Worm (Caenorhabditis elegans) whole organism, L3 larva: ENCODE results near the gene ztf-27.

ENCODE experiments used
- R02D3.7 ChIP-seq: fragments of 150-350 bp; optimal IDR thresholded peaks from 2 replicates; lab custom pipeline; 2014; ENCODE audit warnings: missing biosample characterization, missing genetic modification characterization
- ZK546.5 ChIP-seq: sonication (generic microtip); optimal IDR thresholded peaks from 2 replicates; lab custom pipeline; 2017; ENCODE audit warnings: missing biosample characterization, missing genetic modification characterization
- aly-2 ChIP-seq: fragments of 150-350 bp; optimal IDR thresholded peaks from 2 replicates; lab custom pipeline; 2014; ENCODE audit warnings: missing biosample characterization, missing genetic modification characterization
- ama-1 ChIP-seq: fragments of 150-350 bp; optimal IDR thresholded peaks from 2 replicates; lab custom pipeline; 2018
- ceh-16 ChIP-seq: sonication (generic microtip); optimal IDR thresholded peaks from 2 replicates; lab custom pipeline; 2017; ENCODE audit warnings: missing biosample characterization, missing genetic modification characterization
- ceh-28 ChIP-seq: fragments of 150-350 bp; optimal IDR thresholded peaks from 2 replicates; lab custom pipeline; 2014; ENCODE audit warnings: missing biosample characterization, missing genetic modification reagents, missing genetic modification characterization
- ceh-82 ChIP-seq: fragments of 150-350 bp; optimal IDR thresholded peaks from 2 replicates; lab custom pipeline; 2014; ENCODE audit warnings: missing biosample characterization, missing genetic modification characterization
- ceh-9 ChIP-seq: sonication (generic microtip); optimal IDR thresholded peaks from 2 replicates; lab custom pipeline; 2018; ENCODE audit warnings: missing biosample characterization, missing genetic modification characterization
- daf-12 ChIP-seq: fragments of 150-350 bp; optimal IDR thresholded peaks from 2 replicates; lab custom pipeline; 2014; ENCODE audit warnings: missing biosample characterization, missing genetic modification reagents, missing genetic modification characterization
- egl-27 ChIP-seq: sonication (generic microtip); optimal IDR thresholded peaks from 4 replicates; lab custom pipeline; 2017; ENCODE audit warnings: missing biosample characterization, missing genetic modification reagents, missing genetic modification characterization
- egl-5 ChIP-seq: fragments of 150-350 bp; optimal IDR thresholded peaks from 2 replicates; lab custom pipeline; 2017; ENCODE audit warnings: missing biosample characterization, missing genetic modification reagents, missing genetic modification characterization, inconsistent platforms
- elt-1 ChIP-seq: fragments of 150-350 bp; optimal IDR thresholded peaks from 2 replicates; lab custom pipeline; 2014; ENCODE audit warnings: missing biosample characterization, missing genetic modification characterization
- elt-2 ChIP-seq: sonication (generic microtip); optimal IDR thresholded peaks from 2 replicates; lab custom pipeline; 2016; ENCODE audit warnings: missing genetic modification reagents, mild to moderate bottlenecking, missing genetic modification characterization, missing compliant biosample characterization
- elt-3 ChIP-seq, 3 experiments: fragments of 150-350 bp in 1 of 3; sonication (generic microtip) in 2 of 3; optimal IDR thresholded peaks; 2 replicates in 2 of 3; 4 replicates in 1 of 3; lab custom pipeline; 2014 to 2017; ENCODE audit warnings: missing biosample characterization in 3 of 3, missing genetic modification characterization in 3 of 3
- eor-1 ChIP-seq, 2 experiments: fragments of 150-350 bp; optimal IDR thresholded peaks; 2 replicates each; lab custom pipeline; 2014 to 2018; ENCODE audit warnings: missing biosample characterization in 2 of 2, missing genetic modification characterization in 2 of 2
- fkh-10 ChIP-seq: sonication (generic microtip); optimal IDR thresholded peaks from 2 replicates; lab custom pipeline; 2017; ENCODE audit warnings: missing biosample characterization, missing genetic modification reagents, missing genetic modification characterization
- fkh-2 ChIP-seq: fragments of 150-350 bp; optimal IDR thresholded peaks from 2 replicates; lab custom pipeline; 2014; ENCODE audit warnings: missing biosample characterization, missing genetic modification reagents, missing genetic modification characterization
- fos-1 ChIP-seq: fragments of 150-350 bp; optimal IDR thresholded peaks from 2 replicates; lab custom pipeline; 2014; ENCODE audit warnings: missing biosample characterization, missing genetic modification characterization
- hmg-11 ChIP-seq: sonication (generic microtip); optimal IDR thresholded peaks from 2 replicates; lab custom pipeline; 2016; ENCODE audit warnings: missing genetic modification characterization, missing compliant biosample characterization
- jun-1 ChIP-seq: fragments of 150-350 bp; optimal IDR thresholded peaks from 2 replicates; lab custom pipeline; 2014; ENCODE audit warnings: missing biosample characterization, missing genetic modification reagents, missing genetic modification characterization
- lin-15B ChIP-seq: fragments of 150-350 bp; optimal IDR thresholded peaks from 2 replicates; lab custom pipeline; 2014; ENCODE audit warnings: missing biosample characterization, missing genetic modification characterization
- lin-39 ChIP-seq: fragments of 150-350 bp; optimal IDR thresholded peaks from 2 replicates; lab custom pipeline; 2018; ENCODE audit warnings: missing biosample characterization, missing genetic modification reagents, missing genetic modification characterization
- lsy-12 ChIP-seq: sonication (generic microtip); optimal IDR thresholded peaks from 2 replicates; lab custom pipeline; 2016; ENCODE audit warnings: mild to moderate bottlenecking, missing genetic modification characterization, missing compliant biosample characterization
- mdl-1 ChIP-seq: fragments of 150-350 bp; optimal IDR thresholded peaks from 2 replicates; lab custom pipeline; 2014; ENCODE audit warnings: missing biosample characterization, missing genetic modification characterization
- mml-1 ChIP-seq: fragments of 150-350 bp; sonication (generic microtip); optimal IDR thresholded peaks from 3 replicates; lab custom pipeline; 2014; ENCODE audit warnings: missing biosample characterization, missing genetic modification characterization
- nfya-1 ChIP-seq: sonication (generic microtip); optimal IDR thresholded peaks from 2 replicates; lab custom pipeline; 2017; ENCODE audit warnings: missing genetic modification characterization, mild to moderate bottlenecking, missing compliant biosample characterization, antibody characterized with exemption, moderate library complexity; ENCODE audit not compliant: insufficient read depth
- nhr-11 ChIP-seq: fragments of 150-350 bp; optimal IDR thresholded peaks from 2 replicates; lab custom pipeline; 2014; ENCODE audit warnings: missing biosample characterization, missing genetic modification characterization
- nhr-12 ChIP-seq: fragments of 150-350 bp; optimal IDR thresholded peaks from 2 replicates; lab custom pipeline; 2014; ENCODE audit warnings: missing biosample characterization, missing genetic modification characterization
- nhr-23 ChIP-seq: fragments of 150-350 bp; optimal IDR thresholded peaks from 2 replicates; lab custom pipeline; 2014; ENCODE audit warnings: missing biosample characterization, missing genetic modification reagents, missing genetic modification characterization
- nhr-237 ChIP-seq: fragments of 150-350 bp; optimal IDR thresholded peaks from 2 replicates; lab custom pipeline; 2014; ENCODE audit warnings: missing biosample characterization, missing genetic modification characterization
- nhr-25 ChIP-seq: sonication (generic microtip); optimal IDR thresholded peaks from 2 replicates; lab custom pipeline; 2017; ENCODE audit warnings: missing biosample characterization, missing genetic modification characterization
- nhr-28 ChIP-seq: fragments of 150-350 bp; optimal IDR thresholded peaks from 2 replicates; lab custom pipeline; 2014; ENCODE audit warnings: missing biosample characterization, missing genetic modification characterization
- nhr-43 ChIP-seq: sonication (generic microtip); optimal IDR thresholded peaks from 2 replicates; lab custom pipeline; 2016; ENCODE audit warnings: mild to moderate bottlenecking, missing genetic modification characterization, missing compliant biosample characterization; ENCODE audit not compliant: poor library complexity, severe bottlenecking
- nhr-67 ChIP-seq: fragments of 150-350 bp; optimal IDR thresholded peaks from 2 replicates; lab custom pipeline; 2014; ENCODE audit warnings: missing biosample characterization, missing genetic modification characterization
- nhr-76 ChIP-seq: fragments of 150-350 bp; sonication (generic microtip); optimal IDR thresholded peaks from 5 replicates; lab custom pipeline; 2014; ENCODE audit warnings: missing biosample characterization, missing genetic modification characterization
- nhr-77 ChIP-seq: fragments of 150-350 bp; optimal IDR thresholded peaks from 2 replicates; lab custom pipeline; 2014; ENCODE audit warnings: missing biosample characterization, missing genetic modification characterization
- pha-4 ChIP-seq: fragments of 150-350 bp; optimal IDR thresholded peaks from 2 replicates; lab custom pipeline; 2014; ENCODE audit warnings: missing biosample characterization, missing genetic modification reagents, missing genetic modification characterization
- pqm-1 ChIP-seq: fragments of 150-350 bp; optimal IDR thresholded peaks from 2 replicates; lab custom pipeline; 2017; ENCODE audit warnings: missing biosample characterization, missing genetic modification characterization, inconsistent platforms
- sea-2 ChIP-seq: fragments of 150-350 bp; sonication (generic microtip); optimal IDR thresholded peaks from 4 replicates; lab custom pipeline; 2014; ENCODE audit warnings: missing biosample characterization, missing genetic modification reagents, missing genetic modification characterization
- skn-1 ChIP-seq: fragments of 150-350 bp; optimal IDR thresholded peaks from 2 replicates; lab custom pipeline; 2014; ENCODE audit warnings: missing biosample characterization, missing genetic modification characterization
- snpc-4 ChIP-seq: fragments of 150-350 bp; optimal IDR thresholded peaks from 2 replicates; lab custom pipeline; 2014; ENCODE audit warnings: missing biosample characterization, missing genetic modification characterization
- tbx-2 ChIP-seq: sonication (generic microtip); optimal IDR thresholded peaks from 2 replicates; lab custom pipeline; 2016; ENCODE audit warnings: mild to moderate bottlenecking, missing genetic modification characterization, missing compliant biosample characterization
- unc-39 ChIP-seq: sonication (generic microtip); optimal IDR thresholded peaks from 4 replicates; lab custom pipeline; 2017; ENCODE audit warnings: missing biosample characterization, missing genetic modification characterization
- unc-62 ChIP-seq: fragments of 150-350 bp; sonication (generic microtip); optimal IDR thresholded peaks from 4 replicates; lab custom pipeline; 2014; ENCODE audit warnings: missing biosample characterization, missing genetic modification reagents, missing genetic modification characterization
- zag-1 ChIP-seq: fragments of 150-350 bp; optimal IDR thresholded peaks from 2 replicates; lab custom pipeline; 2014; ENCODE audit warnings: missing biosample characterization, missing genetic modification characterization
- ztf-11 ChIP-seq: fragments of 150-350 bp; optimal IDR thresholded peaks from 2 replicates; lab custom pipeline; 2014; ENCODE audit warnings: missing biosample characterization, missing genetic modification characterization
- ztf-4 ChIP-seq: fragments of 150-350 bp; optimal IDR thresholded peaks from 2 replicates; lab custom pipeline; 2014; ENCODE audit warnings: missing biosample characterization, missing genetic modification characterization

ztf-27 gene

ce11 chrII:10384680-10385383 lies at the start of gene ztf-27:
Gene ztf-27 (plus strand): TSS chrII:10385333.
- no peak for TF ChIP-seq mml-1
- TF ChIP-seq nhr-77 (tag; lab: Kevin White, UChicago) = no peak
- TF ChIP-seq jun-1 (tag; lab: Kevin White, UChicago) = no peak
- TF ChIP-seq ceh-9 (tag; lab: Kevin White, UChicago) = no peak
- TF ChIP-seq mdl-1 = no peak
- peak; percentile 26 for TF ChIP-seq hmg-11 (tag; lab: Kevin White, UChicago)
- no peak for TF ChIP-seq ama-1 (lab: Kevin White, UChicago)
- TF ChIP-seq lin-39 (tag; lab: Kevin White, UChicago) = no peak
- TF ChIP-seq lsy-12 = no peak
- no peak for TF ChIP-seq eor-1 (tag; optimal IDR thresholded peaks at IDR 0.05; lab: Kevin White, UChicago)
- TF ChIP-seq nhr-43 (tag; lab: Kevin White, UChicago) = no peak
- TF ChIP-seq aly-2 = no peak
- no peak for TF ChIP-seq nhr-12 (tag; lab: Kevin White, UChicago)
- TF ChIP-seq unc-39 = no peak
- no peak for TF ChIP-seq fkh-2 (tag; lab: Kevin White, UChicago)
- peak; percentile 47 for TF ChIP-seq nfya-1 (tag; lab: Kevin White, UChicago)
- no peak for TF ChIP-seq ZK546.5 (tag; lab: Kevin White, UChicago)
- TF ChIP-seq sea-2 (GFP tag; lab: Kevin White, UChicago) = no peak
- TF ChIP-seq unc-62 (GFP tag; lab: Kevin White, UChicago) = no peak
- TF ChIP-seq pqm-1 (tag; lab: Kevin White, UChicago) = peak; percentile 61
- peak; percentile 68 for TF ChIP-seq nhr-25 (tag; lab: Kevin White, UChicago)
- no peak for TF ChIP-seq fos-1 (tag; lab: Kevin White, UChicago)
- no peak for TF ChIP-seq nhr-28
- no peak for TF ChIP-seq zag-1 (tag; lab: Kevin White, UChicago)
- no peak for TF ChIP-seq ceh-82
- no peak for TF ChIP-seq nhr-76
- no peak for TF ChIP-seq nhr-237 (tag; lab: Kevin White, UChicago)
- TF ChIP-seq ztf-4 = no peak
- TF ChIP-seq ceh-16 (tag; lab: Kevin White, UChicago) = no peak
- no peak for TF ChIP-seq egl-5
- no peak for TF ChIP-seq nhr-11
- no peak for TF ChIP-seq snpc-4 (tag; lab: Kevin White, UChicago)
- TF ChIP-seq ztf-11 = no peak
- no peak for TF ChIP-seq ceh-28
- no peak for TF ChIP-seq R02D3.7 (tag; lab: Kevin White, UChicago)
- TF ChIP-seq elt-1 (tag; lab: Kevin White, UChicago) = peak; percentile 21
- TF ChIP-seq skn-1 (tag; lab: Kevin White, UChicago) = no peak
- no peak for TF ChIP-seq daf-12
- TF ChIP-seq elt-3 (tag; optimal IDR thresholded peaks at IDR 0.05; lab: Kevin White, UChicago) = no peak
- no peak for TF ChIP-seq egl-27 (tag; lab: Kevin White, UChicago)
- TF ChIP-seq pha-4 (tag; lab: Kevin White, UChicago) = peak; percentile 42
- no peak for TF ChIP-seq lin-15B
- TF ChIP-seq nhr-67 (tag; lab: Kevin White, UChicago) = no peak
- TF ChIP-seq fkh-10 (GFP tag; lab: Kevin White, UChicago) = no peak
- no peak for TF ChIP-seq tbx-2
- TF ChIP-seq nhr-23 (tag; lab: Kevin White, UChicago) = peak; percentile 52
- peak; percentile 49 for TF ChIP-seq elt-2 (tag; lab: Kevin White, UChicago)
